Worm (Caenorhabditis elegans) whole organism, L4/young adult: ENCODE data around the gene fbxa-194.

ENCODE experiments used
- dao-5 ChIP-seq: sonication (generic microtip); optimal IDR thresholded peaks from 2 replicates; lab custom pipeline; 2016; ENCODE audit warnings: missing genotype, missing genetic modification characterization, moderate library complexity, missing compliant biosample characterization
- him-1 ChIP-seq: sonication (generic microtip); optimal IDR thresholded peaks from 2 replicates; lab custom pipeline; 2016; ENCODE audit warnings: missing genotype, missing genetic modification reagents, missing genetic modification characterization, missing compliant biosample characterization

DNA sequence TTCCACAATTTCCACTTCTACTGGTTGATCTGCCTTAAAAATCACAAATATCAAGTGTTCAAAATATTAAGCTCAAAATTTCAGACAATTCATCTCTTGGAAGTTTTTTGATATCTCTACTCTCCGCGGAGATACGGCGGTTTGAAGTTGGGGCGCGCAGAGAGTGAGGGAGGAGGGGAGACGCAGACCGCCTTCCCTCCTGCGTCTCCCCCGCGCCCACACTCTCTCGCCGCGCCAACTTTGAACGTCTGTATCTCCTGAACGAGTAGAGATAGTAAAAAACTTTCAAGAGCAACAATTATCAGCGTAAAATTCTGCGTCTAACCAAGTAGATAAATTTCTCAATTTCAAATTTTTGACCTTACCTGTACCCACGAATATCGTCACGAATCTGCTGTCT lies 50.5 kb downstream of the fbxa-194 start:
- TF ChIP-seq him-1 (tag; lab: Kevin White, UChicago) (no peak), dao-5 (no peak)
